Worm (Caenorhabditis elegans): ENCODE data around the gene otub-4.
"Not testable (repeated sequence)": the region's sequence is repeated elsewhere in the genome, so short reads cannot be mapped to it uniquely, and the experiment has no call there.

otub-4 gene

ce11 chrIV:3398078-3398477, 20.1 kb upstream of the otub-4 start:
- TF ChIP-seq mep-1 (tag; optimal IDR thresholded peaks at IDR 0.05) = no peak
- TF ChIP-seq nhr-237 (tag; optimal IDR thresholded peaks at IDR 0.05) = no peak
- no peak for TF ChIP-seq hlh-1 (tag; optimal IDR thresholded peaks at IDR 0.05)
- no peak for TF ChIP-seq unc-120 (tag; optimal IDR thresholded peaks at IDR 0.05; ENCODE audit: poor library complexity, severe bottlenecking)
- TF ChIP-seq drap-1 (GFP tag; optimal IDR thresholded peaks at IDR 0.05) = no peak

- TF ChIP-seq ces-1 (GFP tag; optimal IDR thresholded peaks at IDR 0.05) (no peak), nhr-76 (tag; optimal IDR thresholded peaks at IDR 0.05) (no peak), tbx-8 (GFP tag; optimal IDR thresholded peaks at IDR 0.05) (no peak), snpc-4 (tag; optimal IDR thresholded peaks at IDR 0.05) (no peak), ceh-83 (GFP tag; optimal IDR thresholded peaks at IDR 0.05) (no peak), mep-1 (tag; optimal IDR thresholded peaks at IDR 0.05) (no peak), ztf-11 (tag; optimal IDR thresholded peaks at IDR 0.05) (no peak), sem-2 (GFP tag; optimal IDR thresholded peaks at IDR 0.05) (no peak), zip-8 (tag; optimal IDR thresholded peaks at IDR 0.05) (no peak), unc-120 (tag; optimal IDR thresholded peaks at IDR 0.05; ENCODE audit: poor library complexity, severe bottlenecking) (no peak), cnd-1 (tag; optimal IDR thresholded peaks at IDR 0.05) (no peak), drap-1 (GFP tag; optimal IDR thresholded peaks at IDR 0.05) (no peak), lsy-2 (tag; optimal IDR thresholded peaks at IDR 0.05) (no peak), lin-32 (GFP tag; optimal IDR thresholded peaks at IDR 0.05) (no peak), nhr-12 (tag; optimal IDR thresholded peaks at IDR 0.05) (no peak)
Observed at ce11 chrIV:3395581-3395980, 17.7 kb upstream of the otub-4 start, which contains the start of gene C04C3.14. Gene C04C3.14 (plus strand): TSS chrIV:3395881.

ce11 chrIV:3394066-3394465, 16.1 kb upstream of the otub-4 start, which contains the start of gene C04C3.4:
Gene C04C3.4 (plus strand): TSS chrIV:3394366.
- TF ChIP-seq sptf-1, ceh-39, lsy-2 (tag; optimal IDR thresholded peaks at IDR 0.05): not testable (repeated sequence)

- not testable (repeated sequence) for TF ChIP-seq ceh-43 (GFP tag; optimal IDR thresholded peaks at IDR 0.05); unc-39 (tag; optimal IDR thresholded peaks at IDR 0.05); flh-1 (GFP tag; optimal IDR thresholded peaks at IDR 0.05)
Observed at ce11 chrIV:3389999-3390398, 12.1 kb upstream of the otub-4 start, which contains the start of gene B0546.5. Gene B0546.5 (minus strand): TSS chrIV:3390099.

ce11 chrIV:3386504-3387290, 8.8 kb upstream of the otub-4 start:
- no peak for TF ChIP-seq lsy-2 (tag; optimal IDR thresholded peaks at IDR 0.05)
- no peak for TF ChIP-seq elt-1 (tag; optimal IDR thresholded peaks at IDR 0.05; ENCODE audit: borderline replicate concordance, insufficient read depth)
- no peak for TF ChIP-seq ceh-83 (GFP tag; optimal IDR thresholded peaks at IDR 0.05)
- TF ChIP-seq flh-1 (GFP tag; optimal IDR thresholded peaks at IDR 0.05) = no peak
- no peak for TF ChIP-seq lin-13 (tag; optimal IDR thresholded peaks at IDR 0.05)
- TF ChIP-seq nhr-237 (tag; optimal IDR thresholded peaks at IDR 0.05) = no peak
- TF ChIP-seq blmp-1 (tag; optimal IDR thresholded peaks at IDR 0.05) = no peak
- no peak for TF ChIP-seq zip-8 (tag; optimal IDR thresholded peaks at IDR 0.05)
- TF ChIP-seq ham-2 (GFP tag; optimal IDR thresholded peaks at IDR 0.05) = no peak
- TF ChIP-seq cnd-1 (tag; optimal IDR thresholded peaks at IDR 0.05) = no peak
- no peak for TF ChIP-seq bed-3 (GFP tag; optimal IDR thresholded peaks at IDR 0.05)
- no peak for TF ChIP-seq drap-1 (GFP tag; optimal IDR thresholded peaks at IDR 0.05)
- no peak for TF ChIP-seq tbx-8 (GFP tag; optimal IDR thresholded peaks at IDR 0.05)

Data from whole organism, mixed stage, embryonic.